Worm (Caenorhabditis elegans) whole organism, L1 larva: ENCODE results near the gene math-3.

Source experiments
- aly-2 ChIP-seq: fragments of 150-350 bp; optimal IDR thresholded peaks from 2 replicates; lab custom pipeline; 2014; ENCODE audit warnings: missing biosample characterization, missing genetic modification characterization
- ama-1 ChIP-seq: fragments of 150-350 bp; optimal IDR thresholded peaks from 2 replicates; lab custom pipeline; 2014
- blmp-1 ChIP-seq: fragments of 150-350 bp; optimal IDR thresholded peaks from 2 replicates; lab custom pipeline; 2014; ENCODE audit warnings: missing biosample characterization, missing genetic modification characterization
- egl-27 ChIP-seq, 2 experiments: fragments of 150-350 bp in 1 of 2; sonication (generic microtip); optimal IDR thresholded peaks; 3 replicates each; lab custom pipeline; 2017 to 2018; ENCODE audit warnings: missing biosample characterization in 2 of 2, missing genetic modification characterization in 2 of 2, missing genetic modification reagents in 2 of 2
- fkh-4 ChIP-seq: sonication (generic microtip); optimal IDR thresholded peaks from 2 replicates; lab custom pipeline; 2016; ENCODE audit warnings: missing compliant biosample characterization, missing genetic modification characterization, borderline replicate concordance
- fos-1 ChIP-seq: fragments of 150-350 bp; optimal IDR thresholded peaks from 2 replicates; lab custom pipeline; 2014; ENCODE audit warnings: missing biosample characterization, missing genetic modification characterization
- grh-1 ChIP-seq: fragments of 200-800 bp; sonication (Bioruptor generic); IDR thresholded peaks from 2 replicates; pipeline ENCODE4 v1.3.6; 2022; ENCODE audit warnings: missing genetic modification reagents, missing genetic modification characterization, missing compliant biosample characterization
- lin-35 ChIP-seq, 2 experiments: fragments of 150-350 bp; optimal IDR thresholded peaks; 2 replicates each; lab custom pipeline; 2014; ENCODE audit warnings: missing biosample characterization in 2 of 2, missing genetic modification characterization in 2 of 2, missing genetic modification reagents in 2 of 2
- mef-2 ChIP-seq: fragments of 150-350 bp; optimal IDR thresholded peaks from 2 replicates; lab custom pipeline; 2014; ENCODE audit warnings: missing biosample characterization, missing genetic modification characterization
- nhr-237 ChIP-seq: fragments of 150-350 bp; optimal IDR thresholded peaks from 2 replicates; lab custom pipeline; 2014; ENCODE audit warnings: missing biosample characterization, missing genetic modification characterization
- nhr-77 ChIP-seq: fragments of 150-350 bp; optimal IDR thresholded peaks from 2 replicates; lab custom pipeline; 2014; ENCODE audit warnings: missing biosample characterization, missing genetic modification characterization
- snpc-4 ChIP-seq: fragments of 150-350 bp; optimal IDR thresholded peaks from 2 replicates; lab custom pipeline; 2014; ENCODE audit warnings: missing biosample characterization, missing genetic modification characterization
- zip-4 ChIP-seq: fragments of 200-800 bp; sonication (Bioruptor generic); optimal IDR thresholded peaks from 2 replicates; lab custom pipeline; 2018; ENCODE audit warnings: mild to moderate bottlenecking, missing genetic modification characterization, moderate library complexity, missing compliant biosample characterization
- ztf-4 ChIP-seq: fragments of 150-350 bp; optimal IDR thresholded peaks from 2 replicates; lab custom pipeline; 2014; ENCODE audit warnings: missing biosample characterization, missing genetic modification characterization

ce11 chrII:1738844-1739243, 33.0 kb upstream of the math-3 start, which contains the start of the genes irld-9 and irld-33:
- TF ChIP-seq ama-1 (lab: Kevin White, UChicago), result no peak
- no peak for TF ChIP-seq fkh-4 (tag; lab: Kevin White, UChicago)
- TF ChIP-seq nhr-77 (tag; lab: Kevin White, UChicago), result no peak
- no peak for TF ChIP-seq zip-4 (GFP tag; lab: Kevin White, UChicago)
- no peak for TF ChIP-seq fos-1 (tag; lab: Kevin White, UChicago)
- no peak for TF ChIP-seq aly-2
- no peak for TF ChIP-seq lin-35 (GFP tag; optimal IDR thresholded peaks at IDR 0.05; lab: Kevin White, UChicago)
- no peak for TF ChIP-seq nhr-237 (tag; lab: Kevin White, UChicago)
- no peak for TF ChIP-seq blmp-1 (tag; lab: Kevin White, UChicago)
- no peak for TF ChIP-seq snpc-4 (tag; lab: Kevin White, UChicago)
- no peak for TF ChIP-seq grh-1 (GFP tag; lab: Robert Waterston, UW)
- no peak for TF ChIP-seq egl-27 (tag; optimal IDR thresholded peaks at IDR 0.05; lab: Kevin White, UChicago)
- TF ChIP-seq ztf-4, result no peak
- TF ChIP-seq mef-2 (tag; lab: Kevin White, UChicago), result no peak
